Worm (Caenorhabditis elegans): ENCODE results near the gene tsp-14.

Gene tsp-14

DNA sequence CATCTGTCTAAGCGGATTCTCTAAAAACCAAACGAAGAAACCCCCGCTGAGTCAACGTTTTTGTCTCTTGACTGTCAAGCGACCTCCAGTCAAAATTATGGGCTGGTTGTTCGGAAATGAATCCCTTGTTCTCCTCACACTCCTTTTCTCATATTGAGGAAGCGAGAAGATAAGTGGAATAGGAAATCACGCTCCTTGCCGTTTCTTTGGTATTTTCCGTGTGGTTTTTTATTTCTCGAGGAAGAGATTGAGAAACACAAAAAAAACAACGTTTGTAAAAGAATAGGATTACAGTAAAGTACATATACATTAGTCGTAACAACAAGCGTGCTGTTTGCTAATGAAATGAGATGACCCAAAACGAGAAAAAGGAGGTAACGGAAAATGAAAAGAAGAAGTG, at the start of gene tsp-14:
tsp-14 (minus strand) TSS at position 62 of the 400 bp plus-strand sequence.
- no peak for TF ChIP-seq hlh-30 (tag; optimal IDR thresholded peaks at IDR 0.05; ENCODE audit: insufficient read depth)
- TF ChIP-seq Y48G9A.11 (GFP tag; IDR thresholded peaks at IDR 0.05): no peak
- TF ChIP-seq nhr-28 (tag; optimal IDR thresholded peaks at IDR 0.05): peak; percentile 10

DNA sequence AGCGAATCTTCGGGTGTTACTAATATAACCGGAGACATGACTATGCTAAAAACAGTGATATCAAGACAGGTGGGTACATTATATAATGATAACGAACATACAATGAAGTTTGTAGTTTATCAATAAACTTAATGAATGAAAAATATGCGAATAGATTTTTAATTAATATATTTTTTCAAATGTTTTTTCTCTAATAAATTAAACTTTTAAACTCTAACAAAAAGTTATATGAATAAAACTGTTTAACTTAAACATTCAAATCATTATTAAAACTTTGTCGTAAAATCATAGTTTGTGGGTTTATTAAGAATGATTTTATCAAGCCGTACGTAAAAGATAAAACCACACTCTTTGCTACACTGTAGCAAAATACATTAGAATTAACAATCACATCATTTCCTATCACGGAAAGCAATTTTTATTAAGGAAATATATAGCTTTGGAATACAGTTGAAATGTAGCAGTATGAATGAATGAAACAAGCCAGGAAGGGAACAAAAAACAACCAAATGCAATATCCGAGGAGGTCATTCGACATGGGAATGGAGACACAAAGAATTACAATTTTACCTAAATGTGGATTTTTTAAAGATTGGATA, 44.3 kb upstream of the tsp-14 start, which contains the start of gene K05B2.4:
K05B2.4 (minus strand) TSS at position 51 of the 599 bp plus-strand sequence.
- TF ChIP-seq sdz-12 (GFP tag; optimal IDR thresholded peaks at IDR 0.05) (no peak), F26F4.8 (GFP tag; conservative IDR thresholded peaks at IDR 0.05) (no peak), lin-29 (GFP tag; IDR thresholded peaks at IDR 0.05) (no peak), lin-13 (GFP tag; optimal IDR thresholded peaks at IDR 0.05) (no peak), duxl-1 (tag; optimal IDR thresholded peaks at IDR 0.05; ENCODE audit: poor library complexity) (no peak), zip-11 (GFP tag; IDR thresholded peaks at IDR 0.05) (no peak), hlh-30 (tag; optimal IDR thresholded peaks at IDR 0.05; ENCODE audit: insufficient read depth) (no peak), aly-2 (tag; optimal IDR thresholded peaks at IDR 0.05) (no peak), Y105C5A.15 (GFP tag; IDR thresholded peaks at IDR 0.05) (no peak), attf-4 (tag; optimal IDR thresholded peaks at IDR 0.05) (no peak), lir-3 (tag; optimal IDR thresholded peaks at IDR 0.05) (no peak), mxl-2 (GFP tag; conservative IDR thresholded peaks at IDR 0.05) (no peak), T20F7.1 (GFP tag; optimal IDR thresholded peaks at IDR 0.05) (no peak), ceh-32 (tag; optimal IDR thresholded peaks at IDR 0.05; ENCODE audit: poor library complexity) (no peak), fos-1 (tag; optimal IDR thresholded peaks at IDR 0.05) (no peak), dve-1 (tag; optimal IDR thresholded peaks at IDR 0.05; ENCODE audit: insufficient read depth) (no peak), hlh-11 (tag; optimal IDR thresholded peaks at IDR 0.05) (no peak), php-3 (GFP tag; IDR thresholded peaks at IDR 0.05) (no peak), nhr-10 (tag; optimal IDR thresholded peaks at IDR 0.05) (no peak), T26A8.4 (GFP tag; IDR thresholded peaks at IDR 0.05) (no peak)

DNA sequence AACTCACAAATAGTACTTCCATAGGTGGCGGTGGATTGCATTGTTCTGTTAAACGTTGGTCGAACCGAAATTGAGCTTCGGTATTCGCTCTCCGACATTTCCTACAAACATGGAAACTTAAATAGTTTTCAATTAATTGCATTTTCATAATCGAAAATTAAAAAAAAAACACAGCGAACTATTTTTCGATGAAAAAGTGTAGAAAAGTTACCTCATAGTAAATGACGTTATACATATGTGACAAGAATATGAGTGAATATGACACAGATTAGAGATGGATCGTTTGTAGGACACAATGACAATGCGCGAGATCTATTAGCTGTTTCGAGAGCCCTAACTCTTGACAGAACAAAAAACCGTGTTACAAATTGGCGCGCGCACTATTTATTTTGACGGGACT, 39.1 kb upstream of the tsp-14 start, which contains the start of gene ifa-4:
ifa-4 (minus strand) TSS at position 101 of the 400 bp plus-strand sequence.
- no peak for TF ChIP-seq F37D6.2 (tag; optimal IDR thresholded peaks at IDR 0.05)

DNA sequence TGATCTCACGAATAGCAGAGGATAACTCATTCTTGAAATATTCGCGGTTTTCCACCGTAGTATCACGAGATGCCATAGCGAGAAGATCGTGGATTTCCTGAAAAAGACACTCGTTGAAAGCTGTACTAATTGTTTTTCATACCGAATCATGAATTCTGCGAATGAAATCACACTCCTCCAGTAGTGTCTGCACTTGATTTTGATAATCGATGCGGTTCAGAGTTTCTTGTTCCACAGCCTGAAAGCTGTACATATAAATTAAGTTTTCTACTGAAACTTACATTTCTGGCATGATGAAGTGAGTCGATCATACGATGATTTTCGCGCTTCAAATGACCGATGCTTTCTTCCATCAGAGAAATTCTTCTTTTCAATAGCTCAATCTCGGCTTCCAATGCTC, 37.7 kb upstream of the tsp-14 start:
- peak in 1 of 2 experiments; percentile 81 for TF ChIP-seq unc-62 (GFP tag; optimal IDR thresholded peaks at IDR 0.05 in 1 of 2)
- no peak for TF ChIP-seq unc-62 (tag; optimal IDR thresholded peaks at IDR 0.05)
- TF ChIP-seq lir-3 (tag; optimal IDR thresholded peaks at IDR 0.05): no peak

DNA sequence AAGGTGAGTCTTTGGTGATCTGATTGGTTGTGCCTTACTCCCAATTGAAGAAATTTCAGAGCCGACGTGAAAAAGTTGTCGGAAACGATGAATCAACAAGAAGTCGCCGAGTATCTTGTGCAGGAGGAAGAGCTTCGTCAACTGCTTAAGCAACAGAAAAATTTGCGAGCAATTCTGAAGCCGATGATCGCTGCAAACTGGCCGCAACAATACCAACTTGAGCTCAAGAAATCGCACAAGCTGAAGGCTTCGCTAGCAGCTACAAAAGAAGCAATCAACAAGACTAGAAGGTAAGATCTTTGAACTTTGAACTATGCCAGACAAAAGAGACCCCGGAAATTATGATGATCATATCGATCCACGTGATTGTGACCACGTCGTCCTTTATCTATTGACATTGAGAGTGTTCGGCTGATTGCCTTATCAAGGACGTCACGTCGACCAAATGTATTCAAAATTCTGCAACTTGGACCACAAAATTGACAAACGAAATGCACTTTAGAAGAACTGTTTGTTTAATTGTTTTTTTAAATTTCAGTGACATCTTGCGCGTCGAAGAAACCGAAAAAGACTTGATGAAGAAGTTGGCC, 34.6 kb upstream of the tsp-14 start:
- no peak for TF ChIP-seq lin-1 (GFP tag; IDR thresholded peaks at IDR 0.05)
- TF ChIP-seq nhr-28 (tag; optimal IDR thresholded peaks at IDR 0.05): no peak
- peak; percentile 28; the same call in 1 of the 2 replicates for TF ChIP-seq dmd-6 (GFP tag; IDR thresholded peaks at IDR 0.05)
- peak; percentile 35 for TF ChIP-seq dve-1 (tag; optimal IDR thresholded peaks at IDR 0.05; ENCODE audit: insufficient read depth)
- TF ChIP-seq arid-1 (GFP tag; conservative IDR thresholded peaks at IDR 0.05): no peak
- TF ChIP-seq sdz-12 (GFP tag; optimal IDR thresholded peaks at IDR 0.05): no peak
- peak; percentile 34 for TF ChIP-seq aha-1 (tag)
- no peak for TF ChIP-seq T26A8.4 (GFP tag; IDR thresholded peaks at IDR 0.05)
- no peak for TF ChIP-seq nhr-42 (GFP tag; IDR thresholded peaks at IDR 0.05)
- TF ChIP-seq skn-1 (tag; optimal IDR thresholded peaks at IDR 0.05): no peak
- TF ChIP-seq unc-62 (GFP tag; optimal IDR thresholded peaks at IDR 0.05 in 1 of 2): peak in 1 of 2 experiments; percentile 22
- no peak for TF ChIP-seq unc-62 (tag; optimal IDR thresholded peaks at IDR 0.05)
- peak; percentile 42 for TF ChIP-seq hlh-30 (tag; optimal IDR thresholded peaks at IDR 0.05; ENCODE audit: insufficient read depth)
